Worm (Caenorhabditis elegans): ENCODE data around the gene Y77E11A.23.

- TF ChIP-seq him-1 (tag; optimal IDR thresholded peaks at IDR 0.05) (no peak), dao-5 (tag; optimal IDR thresholded peaks at IDR 0.05) (no peak)
Observed at ce11 chrIV:1445920-1446319, 15.8 kb upstream of the Y77E11A.23 start, which contains the start of gene clp-7.
